Fruit fly (Drosophila melanogaster): ENCODE data around the gene upd2.

- no peak for TF ChIP-seq pan (optimal IDR thresholded peaks at IDR 0.05)
- no peak for TF ChIP-seq psq (optimal IDR thresholded peaks at IDR 0.05)
- no peak for TF ChIP-seq usp (GFP tag; optimal IDR thresholded peaks at IDR 0.05)
- TF ChIP-seq Dll (optimal IDR thresholded peaks at IDR 0.05) = no peak
- no peak for TF ChIP-seq EcR (GFP tag; optimal IDR thresholded peaks at IDR 0.05)
These were observed 10.7 kb upstream of the upd2 start for dm6 chrX:18253773-18254172.

Measured in whole organism.